Fruit fly (Drosophila melanogaster): ENCODE results near the gene salt.

The salt gene

DNA sequence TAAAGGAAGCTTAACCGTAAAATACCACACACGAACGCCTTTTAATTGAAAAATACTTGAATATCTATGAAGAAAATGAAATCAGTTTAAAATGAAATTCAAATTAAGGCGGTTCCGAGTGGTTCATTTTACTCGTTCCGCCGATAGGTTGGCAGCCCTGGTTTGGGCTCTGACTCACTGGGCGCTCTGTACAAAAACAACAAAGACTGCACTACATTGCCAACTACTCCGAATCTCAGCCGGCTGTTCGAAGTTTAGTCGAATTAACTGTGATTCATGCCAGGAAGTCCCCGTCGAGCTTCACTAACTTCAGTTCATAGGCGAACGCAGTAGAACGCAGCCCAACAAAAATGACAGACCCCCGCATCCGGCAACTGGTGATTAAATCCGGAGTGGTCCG lies 11.2 kb downstream of the salt start, which contains the start of gene Tbca:
Tbca (plus strand) TSS at position 212 of the 400 bp plus-strand sequence.
- TF ChIP-seq pnt (GFP tag; optimal IDR thresholded peaks at IDR 0.05) (no peak), Aef1 (GFP tag; IDR thresholded peaks at IDR 0.05) (peak; percentile 32; the same call in 1 of the 3 replicates), Hmx (GFP tag; optimal IDR thresholded peaks at IDR 0.05) (no peak), kay (GFP tag; optimal IDR thresholded peaks at IDR 0.05) (peak; percentile 100), CG10565 (GFP tag; optimal IDR thresholded peaks at IDR 0.05) (no peak), CG6854 (GFP tag; optimal IDR thresholded peaks at IDR 0.05) (no peak), Ssrp (tag; optimal IDR thresholded peaks at IDR 0.05) (no peak), MBD-R2 (GFP tag; IDR thresholded peaks at IDR 0.05) (peak; percentile 64; the same call in 1 of the 2 replicates), nerfin-2 (GFP tag; IDR thresholded peaks at IDR 0.05; ENCODE audit: partially characterized antibody) (no peak), ttk (GFP tag; IDR thresholded peaks at IDR 0.05) (no peak), sd (tag; optimal IDR thresholded peaks at IDR 0.05) (no peak), CG9437 (GFP tag; optimal IDR thresholded peaks at IDR 0.05) (no peak), CG11398 (GFP tag; optimal IDR thresholded peaks at IDR 0.05) (no peak), h (optimal IDR thresholded peaks at IDR 0.05) (no peak), dimm (GFP tag; IDR thresholded peaks at IDR 0.05) (no peak), C15 (GFP tag; IDR thresholded peaks at IDR 0.05) (no peak), crol (GFP tag; IDR thresholded peaks at IDR 0.05) (no peak), D19B (GFP tag; optimal IDR thresholded peaks at IDR 0.05) (no peak), CG11093 (GFP tag; IDR thresholded peaks at IDR 0.05) (no peak), CG34376 (GFP tag; optimal IDR thresholded peaks at IDR 0.05) (no peak), CoRest (tag; optimal IDR thresholded peaks at IDR 0.05) (no peak), CG9797 (GFP tag; optimal IDR thresholded peaks at IDR 0.05) (peak; percentile 29), chinmo (GFP tag; IDR thresholded peaks at IDR 0.05; ENCODE audit: partially characterized antibody) (peak; percentile 78; the same call in 1 of the 4 replicates), Fer2 (tag; optimal IDR thresholded peaks at IDR 0.05) (no peak), E2f1 (GFP tag; IDR thresholded peaks at IDR 0.05) (no peak), shn (GFP tag; optimal IDR thresholded peaks at IDR 0.05) (no peak), ci (GFP tag; IDR thresholded peaks at IDR 0.05) (no peak), stc (GFP tag; IDR thresholded peaks at IDR 0.05) (no peak), NC2α (GFP tag; optimal IDR thresholded peaks at IDR 0.05) (no peak), ara (GFP tag; IDR thresholded peaks at IDR 0.05) (no peak), CG14441 (GFP tag; IDR thresholded peaks at IDR 0.05) (no peak), cas (GFP tag; IDR thresholded peaks at IDR 0.05) (no peak), CG9876 (GFP tag; optimal IDR thresholded peaks at IDR 0.05) (no peak), CG8924 (tag; optimal IDR thresholded peaks at IDR 0.05) (no peak), luna (GFP tag; optimal IDR thresholded peaks at IDR 0.05) (no peak), Neu2 (GFP tag; optimal IDR thresholded peaks at IDR 0.05; ENCODE audit: borderline replicate concordance) (no peak), lilli (GFP tag; optimal IDR thresholded peaks at IDR 0.05) (no peak), CG7928 (GFP tag; optimal IDR thresholded peaks at IDR 0.05) (peak; percentile 84), CG1792 (GFP tag; optimal IDR thresholded peaks at IDR 0.05) (no peak), Bdp1 (GFP tag; optimal IDR thresholded peaks at IDR 0.05) (no peak), CG16779 (GFP tag; IDR thresholded peaks at IDR 0.05) (no peak), Asciz (GFP tag; optimal IDR thresholded peaks at IDR 0.05) (no peak), CG8478 (optimal IDR thresholded peaks at IDR 0.05) (no peak), CG14710 (tag; optimal IDR thresholded peaks at IDR 0.05) (peak; percentile 22), gcm (GFP tag; optimal IDR thresholded peaks at IDR 0.05) (no peak), Kr (GFP tag; optimal IDR thresholded peaks at IDR 0.05) (no peak), pita (GFP tag; optimal IDR thresholded peaks at IDR 0.05) (no peak), E2f2 (GFP tag; IDR thresholded peaks at IDR 0.05) (peak; percentile 98), NfI (GFP tag; optimal IDR thresholded peaks at IDR 0.05) (no peak), Nf-YC (tag; optimal IDR thresholded peaks at IDR 0.05) (no peak), onecut (GFP tag; IDR thresholded peaks at IDR 0.05) (no peak), CG12071 (GFP tag; optimal IDR thresholded peaks at IDR 0.05) (no peak), yki (optimal IDR thresholded peaks at IDR 0.05) (no peak), dan (GFP tag; IDR thresholded peaks at IDR 0.05) (no peak)

All from whole organism, embryonic.